Fruit fly (Drosophila melanogaster) whole organism, embryonic: Measurements from ENCODE around the gene CG18135.
A peak's percentile ranks its signal among the peaks of the same experiment; 100 is the strongest.

Experiments
- Adf1 ChIP-seq: fragments of 200-800 bp; sonication (Bioruptor generic); IDR thresholded peaks from 2 replicates; pipeline ENCODE4 v1.3.6; 2022; ENCODE audit warnings: missing biosample characterization, missing genetic modification characterization
- Aef1 ChIP-seq: fragments of 200-800 bp; sonication (Bioruptor generic); IDR thresholded peaks from 3 replicates; pipeline ENCODE4 v1.3.6; 2022; ENCODE audit warnings: missing biosample characterization, missing genetic modification characterization
- Asciz ChIP-seq: fragments of 200-800 bp; sonication (Bioruptor generic); optimal IDR thresholded peaks from 2 replicates; lab custom pipeline; 2017; ENCODE audit warnings: missing biosample characterization, mild to moderate bottlenecking, missing genetic modification characterization, missing genetic modification reagents
- Atf-2 ChIP-seq: fragments of 200-800 bp; sonication (Bioruptor generic); optimal IDR thresholded peaks from 2 replicates; lab custom pipeline; 2016; ENCODE audit warnings: missing biosample characterization, missing genetic modification characterization
- Blimp-1 ChIP-seq: fragments of 200-800 bp; sonication (Bioruptor generic); optimal IDR thresholded peaks from 3 replicates; lab custom pipeline; 2018; ENCODE audit warnings: missing biosample characterization, missing genetic modification characterization, mild to moderate bottlenecking, moderate library complexity, missing genetic modification reagents
- CG10462 ChIP-seq: fragments of 200-800 bp; sonication (Bioruptor generic); optimal IDR thresholded peaks from 2 replicates; lab custom pipeline; 2016; ENCODE audit warnings: missing biosample characterization, missing genetic modification characterization
- CG11504 ChIP-seq: fragments of 200-800 bp; sonication (Bioruptor generic); optimal IDR thresholded peaks from 3 replicates; lab custom pipeline; 2019; ENCODE audit warnings: missing biosample characterization, mild to moderate bottlenecking, missing genetic modification characterization, moderate library complexity
- CG12391 ChIP-seq: fragments of 200-800 bp; sonication (Bioruptor generic); optimal IDR thresholded peaks from 3 replicates; lab custom pipeline; 2018; ENCODE audit warnings: missing biosample characterization, mild to moderate bottlenecking, missing genetic modification characterization, moderate library complexity
- CG13775 ChIP-seq: fragments of 200-800 bp; sonication (Bioruptor generic); optimal IDR thresholded peaks from 3 replicates; lab custom pipeline; 2017; ENCODE audit warnings: missing biosample characterization, mild to moderate bottlenecking, missing genetic modification characterization
- CG14441 ChIP-seq: fragments of 200-800 bp; sonication (Bioruptor generic); IDR thresholded peaks from 2 replicates; pipeline ENCODE4 v1.3.6; 2022; ENCODE audit warnings: missing biosample characterization, missing genetic modification characterization
- CG15269 ChIP-seq: fragments of 200-800 bp; sonication (Bioruptor generic); optimal IDR thresholded peaks from 2 replicates; lab custom pipeline; 2018; ENCODE audit warnings: missing biosample characterization, mild to moderate bottlenecking, missing genetic modification characterization, moderate library complexity
- CG15479 ChIP-seq: fragments of 200-800 bp; sonication (Bioruptor generic); optimal IDR thresholded peaks from 3 replicates; lab custom pipeline; 2019; ENCODE audit warnings: missing biosample characterization, mild to moderate bottlenecking, missing genetic modification characterization, moderate library complexity
- CG15514 ChIP-seq: fragments of 200-800 bp; sonication (Bioruptor generic); optimal IDR thresholded peaks from 3 replicates; lab custom pipeline; 2017; ENCODE audit warnings: missing biosample characterization, missing genetic modification characterization, mild to moderate bottlenecking, moderate library complexity, missing genetic modification reagents
- CG16863 ChIP-seq: fragments of 200-800 bp; sonication (Bioruptor generic); optimal IDR thresholded peaks from 3 replicates; lab custom pipeline; 2016; ENCODE audit warnings: missing biosample characterization, missing genetic modification characterization
- CG17385 ChIP-seq: fragments of 200-800 bp; sonication (Bioruptor generic); optimal IDR thresholded peaks from 3 replicates; lab custom pipeline; 2018; ENCODE audit warnings: missing biosample characterization, mild to moderate bottlenecking, missing genetic modification characterization
- CG18262 ChIP-seq: fragments of 200-800 bp; optimal IDR thresholded peaks from 3 replicates; lab custom pipeline; 2019; ENCODE audit warnings: missing biosample characterization, mild to moderate bottlenecking, missing genetic modification characterization, moderate library complexity
- CG18599 ChIP-seq: fragments of 200-800 bp; sonication (Bioruptor generic); optimal IDR thresholded peaks from 3 replicates; lab custom pipeline; 2017; ENCODE audit warnings: missing biosample characterization, missing genetic modification characterization, mild to moderate bottlenecking, moderate library complexity, missing genetic modification reagents
- CG2120 ChIP-seq: fragments of 200-800 bp; sonication (Bioruptor generic); optimal IDR thresholded peaks from 3 replicates; lab custom pipeline; 2016; ENCODE audit warnings: missing biosample characterization, missing genetic modification characterization
- CG2712 ChIP-seq: fragments of 200-800 bp; optimal IDR thresholded peaks from 3 replicates; lab custom pipeline; 2019; ENCODE audit warnings: missing biosample characterization, mild to moderate bottlenecking, missing genetic modification characterization, moderate library complexity
- CG7786 ChIP-seq: fragments of 200-800 bp; sonication (Bioruptor generic); optimal IDR thresholded peaks from 2 replicates; lab custom pipeline; 2016; ENCODE audit warnings: missing biosample characterization, missing genetic modification characterization
- CG7839 ChIP-seq: fragments of 200-800 bp; sonication (Bioruptor generic); optimal IDR thresholded peaks from 3 replicates; lab custom pipeline; 2018; ENCODE audit warnings: missing biosample characterization, mild to moderate bottlenecking, missing genetic modification characterization, moderate library complexity
- CG9932 ChIP-seq: fragments of 200-800 bp; sonication (Bioruptor generic); IDR thresholded peaks from 2 replicates; pipeline ENCODE4 v1.3.6; 2022; ENCODE audit warnings: missing biosample characterization, missing genetic modification characterization
- E2f2 ChIP-seq: fragments of 200-800 bp; sonication (Bioruptor generic); IDR thresholded peaks from 2 replicates; pipeline ENCODE4 v1.3.6; 2022; ENCODE audit warnings: missing biosample characterization, missing genetic modification characterization
- Ets97D ChIP-seq: fragments of 200-800 bp; sonication (Bioruptor generic); optimal IDR thresholded peaks from 3 replicates; lab custom pipeline; 2016; ENCODE audit warnings: missing biosample characterization, missing genetic modification characterization
- Fer1 ChIP-seq: fragments of 200-800 bp; sonication (Bioruptor generic); optimal IDR thresholded peaks from 2 replicates; lab custom pipeline; 2017; ENCODE audit warnings: missing biosample characterization, mild to moderate bottlenecking, missing genetic modification characterization
- Hand ChIP-seq: fragments of 200-800 bp; sonication (Bioruptor generic); optimal IDR thresholded peaks from 2 replicates; lab custom pipeline; 2017; ENCODE audit warnings: mild to moderate bottlenecking, missing biosample characterization, missing genetic modification reagents, missing genetic modification characterization
- Hr3 ChIP-seq: fragments of 200-800 bp; sonication (Bioruptor generic); optimal IDR thresholded peaks from 3 replicates; lab custom pipeline; 2016; ENCODE audit warnings: missing biosample characterization, missing genetic modification characterization
- Hr51 ChIP-seq, 2 experiments: fragments of 200-800 bp; sonication (Bioruptor generic); optimal IDR thresholded peaks; 2 replicates in 1 of 2; 3 replicates in 1 of 2; lab custom pipeline; 2016 to 2018; ENCODE audit warnings: missing biosample characterization in 2 of 2, missing genetic modification characterization in 2 of 2, mild to moderate bottlenecking in 1 of 2, moderate library complexity in 1 of 2
- MBD-R2 ChIP-seq: fragments of 200-800 bp; sonication (Bioruptor generic); IDR thresholded peaks from 2 replicates; pipeline ENCODE4 v1.3.6; 2022; ENCODE audit warnings: missing biosample characterization, missing genetic modification characterization
- Meics ChIP-seq: fragments of 200-800 bp; sonication (Bioruptor generic); optimal IDR thresholded peaks from 2 replicates; lab custom pipeline; 2017; ENCODE audit warnings: missing biosample characterization, mild to moderate bottlenecking, missing genetic modification characterization
- NK7.1 ChIP-seq: fragments of 200-800 bp; sonication (Bioruptor generic); optimal IDR thresholded peaks from 3 replicates; lab custom pipeline; 2016; ENCODE audit warnings: missing biosample characterization, missing genetic modification characterization
- Nf-YB ChIP-seq: fragments of 200-800 bp; sonication (Bioruptor generic); optimal IDR thresholded peaks from 3 replicates; lab custom pipeline; 2019; ENCODE audit warnings: missing biosample characterization, mild to moderate bottlenecking, missing genetic modification characterization, moderate library complexity
- Nf-YC ChIP-seq: fragments of 200-800 bp; optimal IDR thresholded peaks from 3 replicates; lab custom pipeline; 2019; ENCODE audit warnings: missing biosample characterization, mild to moderate bottlenecking, missing genetic modification characterization, moderate library complexity
- Sox100B ChIP-seq: fragments of 200-800 bp; sonication (Bioruptor generic); optimal IDR thresholded peaks from 3 replicates; lab custom pipeline; 2018; ENCODE audit warnings: missing biosample characterization, mild to moderate bottlenecking, missing genetic modification characterization
- Sox102F ChIP-seq: fragments of 200-800 bp; sonication (Bioruptor generic); optimal IDR thresholded peaks from 2 replicates; lab custom pipeline; 2018; ENCODE audit warnings: missing biosample characterization, mild to moderate bottlenecking, missing genetic modification characterization, moderate library complexity
- crol ChIP-seq: fragments of 200-800 bp; sonication (Bioruptor generic); IDR thresholded peaks from 2 replicates; pipeline ENCODE4 v1.3.6; 2022; ENCODE audit warnings: missing biosample characterization, missing genetic modification characterization
- dmrt11E ChIP-seq: fragments of 200-800 bp; sonication (Bioruptor generic); optimal IDR thresholded peaks from 3 replicates; lab custom pipeline; 2018; ENCODE audit warnings: missing biosample characterization, mild to moderate bottlenecking, missing genetic modification characterization, moderate library complexity
- ewg ChIP-seq: fragments of 200-800 bp; sonication (Bioruptor generic); optimal IDR thresholded peaks from 3 replicates; lab custom pipeline; 2017; ENCODE audit warnings: mild to moderate bottlenecking, missing biosample characterization, missing genetic modification reagents, missing genetic modification characterization
- gem ChIP-seq: fragments of 200-800 bp; sonication (Bioruptor generic); optimal IDR thresholded peaks from 2 replicates; lab custom pipeline; 2019; ENCODE audit warnings: missing biosample characterization, mild to moderate bottlenecking, missing genetic modification characterization, moderate library complexity
- hth ChIP-seq: fragments of >200 bp; optimal IDR thresholded peaks from 2 replicates; lab custom pipeline; 2017; ENCODE audit warnings: inconsistent platforms
- klu ChIP-seq: fragments of 200-800 bp; sonication (Bioruptor generic); IDR thresholded peaks from 2 replicates; pipeline ENCODE4 v1.3.6; 2022; ENCODE audit warnings: missing biosample characterization, missing genetic modification characterization
- lab ChIP-seq: fragments of 200-800 bp; sonication (Bioruptor generic); optimal IDR thresholded peaks from 3 replicates; lab custom pipeline; 2017; ENCODE audit warnings: missing biosample characterization, missing genetic modification characterization, mild to moderate bottlenecking, moderate library complexity, missing genetic modification reagents
- maf-S ChIP-seq: fragments of 200-800 bp; sonication (Bioruptor generic); optimal IDR thresholded peaks from 2 replicates; lab custom pipeline; 2016; ENCODE audit warnings: missing biosample characterization, missing genetic modification characterization
- nerfin-1 ChIP-seq: fragments of 200-800 bp; sonication (Bioruptor generic); optimal IDR thresholded peaks from 3 replicates; lab custom pipeline; 2019; ENCODE audit warnings: missing biosample characterization, mild to moderate bottlenecking, missing genetic modification characterization, moderate library complexity
- nom ChIP-seq: fragments of 200-800 bp; sonication (Bioruptor generic); optimal IDR thresholded peaks from 2 replicates; lab custom pipeline; 2017; ENCODE audit warnings: missing biosample characterization, missing genetic modification characterization, mild to moderate bottlenecking, moderate library complexity, missing genetic modification reagents
- odd ChIP-seq: fragments of 200-800 bp; sonication (Bioruptor generic); optimal IDR thresholded peaks from 2 replicates; lab custom pipeline; 2017; ENCODE audit warnings: missing biosample characterization, mild to moderate bottlenecking, missing genetic modification characterization
- pum ChIP-seq: fragments of 200-800 bp; sonication (Bioruptor generic); optimal IDR thresholded peaks from 2 replicates; lab custom pipeline; 2016; ENCODE audit warnings: missing biosample characterization, missing genetic modification characterization
- sens ChIP-seq: fragments of 200-800 bp; sonication (Bioruptor generic); peaks from one replicate; lab custom pipeline; 2016; ENCODE audit warnings: missing biosample characterization, missing genetic modification characterization
- twi ChIP-seq: fragments of 200-800 bp; optimal IDR thresholded peaks from 2 replicates; lab custom pipeline; 2019; ENCODE audit warnings: missing biosample characterization, mild to moderate bottlenecking, missing genetic modification characterization, moderate library complexity
- z ChIP-seq: fragments of 200-800 bp; sonication (Bioruptor generic); IDR thresholded peaks from 3 replicates; pipeline ENCODE4 v1.3.6; 2022; ENCODE audit warnings: missing biosample characterization, missing genetic modification characterization

Gene CG18135

dm6 chr3L:19031858-19032257, 33.8 kb upstream of the CG18135 start (continued):
- no peak for TF ChIP-seq E2f2 (GFP tag; lab: Robert Waterston, UW)
- peak; percentile 43 for TF ChIP-seq CG15479
- no peak for TF ChIP-seq Hr3 (GFP tag; lab: Kevin White, UChicago)
- TF ChIP-seq twi (tag; lab: Kevin White, UChicago), result peak; percentile 59
- TF ChIP-seq ewg (GFP tag; lab: Kevin White, UChicago), result no peak
- TF ChIP-seq hth, result peak; percentile 11
- no peak for TF ChIP-seq z
- TF ChIP-seq CG14441, result no peak
- no peak for TF ChIP-seq maf-S (GFP tag; lab: Kevin White, UChicago)
- TF ChIP-seq, all 482 proteins: peak for 6

dm6 chr3L:19027172-19027571, 29.1 kb upstream of the CG18135 start:
- TF ChIP-seq CG17385 (GFP tag; lab: Kevin White, UChicago) (peak; percentile 3), Nf-YB (GFP tag; lab: Kevin White, UChicago) (no peak), Adf1 (GFP tag; lab: Robert Waterston, UW) (no peak), CG15514 (no peak), CG7839 (peak; percentile 21), NK7.1 (GFP tag; lab: Kevin White, UChicago) (no peak), odd (no peak), nom (GFP tag; lab: Kevin White, UChicago) (no peak), CG12391 (tag; lab: Kevin White, UChicago) (peak; percentile 2), Sox102F (GFP tag; lab: Kevin White, UChicago) (peak; percentile 10), Nf-YC (tag; lab: Kevin White, UChicago) (no peak), Asciz (peak; percentile 12), crol (GFP tag; lab: Robert Waterston, UW) (no peak), Atf-2 (GFP tag; lab: Kevin White, UChicago) (peak; percentile 5), Ets97D (GFP tag; lab: Kevin White, UChicago) (no peak), MBD-R2 (no peak), CG2120 (GFP tag; lab: Kevin White, UChicago) (peak; percentile 38), Fer1 (GFP tag; lab: Kevin White, UChicago) (peak; percentile 13), CG18262 (no peak), Hr51 (GFP tag; optimal IDR thresholded peaks at IDR 0.05; lab: Kevin White, UChicago) (peak in 1 of 2 experiments; percentile 35), dmrt11E (tag; lab: Kevin White, UChicago) (no peak), Hand (GFP tag; lab: Kevin White, UChicago) (no peak), CG16863 (GFP tag; lab: Kevin White, UChicago) (no peak), CG11504 (tag; lab: Kevin White, UChicago) (peak; percentile 35), gem (tag; lab: Kevin White, UChicago) (peak; percentile 57), CG10462 (GFP tag; lab: Kevin White, UChicago) (no peak), lab (GFP tag; lab: Kevin White, UChicago) (peak; percentile 57), Blimp-1 (no peak), sens (peak; percentile 27), CG2712 (tag; lab: Kevin White, UChicago) (peak; percentile 5), Sox100B (peak; percentile 5), nerfin-1 (tag; lab: Kevin White, UChicago) (no peak), CG7786 (no peak), Aef1 (GFP tag; lab: Robert Waterston, UW) (no peak), CG13775 (no peak), Meics (GFP tag; lab: Kevin White, UChicago) (peak; percentile 6), pum (GFP tag; lab: Kevin White, UChicago) (no peak), CG9932 (no peak), klu (GFP tag; lab: Robert Waterston, UW) (no peak), CG15269 (tag; lab: Kevin White, UChicago) (peak; percentile 6), CG18599 (GFP tag; lab: Kevin White, UChicago) (peak; percentile 23)
